Fruit fly (Drosophila melanogaster) whole organism, embryonic: ENCODE measurements around the gene CG12016.

Experiments used
- Abd-B ChIP-seq: fragments of 200-800 bp; sonication (Bioruptor generic); optimal IDR thresholded peaks from 2 replicates; lab custom pipeline; 2018; ENCODE audit warnings: missing biosample characterization, mild to moderate bottlenecking, missing genetic modification characterization, moderate library complexity
- Aef1 ChIP-seq: fragments of 200-800 bp; sonication (Bioruptor generic); IDR thresholded peaks from 3 replicates; pipeline ENCODE4 v1.3.6; 2022; ENCODE audit warnings: missing biosample characterization, missing genetic modification characterization
- CG10267 ChIP-seq: fragments of 200-800 bp; sonication (Bioruptor generic); optimal IDR thresholded peaks from 2 replicates; lab custom pipeline; 2018; ENCODE audit warnings: missing biosample characterization, mild to moderate bottlenecking, missing genetic modification characterization, moderate library complexity
- CG10366 ChIP-seq: fragments of 200-800 bp; sonication (Bioruptor generic); IDR thresholded peaks from 2 replicates; pipeline ENCODE4 v1.3.6; 2022; ENCODE audit warnings: missing biosample characterization, missing genetic modification characterization
- CG11085 ChIP-seq: fragments of 200-800 bp; sonication (Bioruptor generic); IDR thresholded peaks from 2 replicates; pipeline ENCODE4 v1.3.6; 2022; ENCODE audit warnings: missing biosample characterization, missing genetic modification characterization
- CG11723 ChIP-seq: fragments of 200-800 bp; sonication (Bioruptor generic); optimal IDR thresholded peaks from 2 replicates; lab custom pipeline; 2017; ENCODE audit warnings: missing biosample characterization, mild to moderate bottlenecking, missing genetic modification characterization
- CG13624 ChIP-seq: fragments of 200-800 bp; sonication (Bioruptor generic); optimal IDR thresholded peaks from 2 replicates; lab custom pipeline; 2016; ENCODE audit warnings: missing biosample characterization, missing genetic modification characterization
- CG14014 ChIP-seq: fragments of 200-800 bp; sonication (Bioruptor generic); IDR thresholded peaks from 2 replicates; pipeline ENCODE4 v1.3.6; 2022; ENCODE audit warnings: missing biosample characterization, missing genetic modification characterization
- CG14667 ChIP-seq: fragments of 200-800 bp; sonication (Bioruptor generic); IDR thresholded peaks from 2 replicates; pipeline ENCODE4 v1.3.6; 2022; ENCODE audit warnings: missing biosample characterization, missing genetic modification characterization
- CG15269 ChIP-seq: fragments of 200-800 bp; sonication (Bioruptor generic); optimal IDR thresholded peaks from 2 replicates; lab custom pipeline; 2018; ENCODE audit warnings: missing biosample characterization, mild to moderate bottlenecking, missing genetic modification characterization, moderate library complexity
- CG16779 ChIP-seq: fragments of 200-800 bp; sonication (Bioruptor generic); IDR thresholded peaks from 2 replicates; pipeline ENCODE4 v1.3.6; 2022; ENCODE audit warnings: missing biosample characterization, missing genetic modification characterization
- CG17829 ChIP-seq: fragments of 200-800 bp; optimal IDR thresholded peaks from 2 replicates; lab custom pipeline; 2019; ENCODE audit warnings: missing biosample characterization, mild to moderate bottlenecking, missing genetic modification characterization, moderate library complexity
- CG32767 ChIP-seq: fragments of 200-800 bp; sonication (Bioruptor generic); IDR thresholded peaks from 2 replicates; pipeline ENCODE4 v1.3.6; 2022; ENCODE audit warnings: missing biosample characterization, missing genetic modification characterization
- CG34224 ChIP-seq: fragments of 200-800 bp; sonication (Bioruptor generic); IDR thresholded peaks from 3 replicates; pipeline ENCODE4 v1.3.6; 2022; ENCODE audit warnings: missing biosample characterization, missing genetic modification characterization; ENCODE audit not compliant: partially characterized antibody
- CG4282 ChIP-seq: fragments of 200-800 bp; sonication (Bioruptor generic); optimal IDR thresholded peaks from 2 replicates; lab custom pipeline; 2016; ENCODE audit warnings: missing biosample characterization, missing genetic modification characterization
- CG4360 ChIP-seq: fragments of 200-800 bp; sonication (Bioruptor generic); IDR thresholded peaks from 2 replicates; pipeline ENCODE4 v1.3.6; 2022; ENCODE audit warnings: missing biosample characterization, missing genetic modification characterization
- CG4404 ChIP-seq: fragments of 200-800 bp; sonication (Bioruptor generic); IDR thresholded peaks from 2 replicates; pipeline ENCODE4 v1.3.6; 2022; ENCODE audit warnings: missing biosample characterization, missing genetic modification characterization
- CG4424 ChIP-seq: fragments of 200-800 bp; sonication (Bioruptor generic); optimal IDR thresholded peaks from 3 replicates; lab custom pipeline; 2016; ENCODE audit warnings: missing biosample characterization, missing genetic modification characterization
- CG7928 ChIP-seq: fragments of 200-800 bp; sonication (Bioruptor generic); optimal IDR thresholded peaks from 2 replicates; lab custom pipeline; 2017; ENCODE audit warnings: missing biosample characterization, mild to moderate bottlenecking, missing genetic modification characterization
- CG9817 ChIP-seq: fragments of 200-800 bp; sonication (Bioruptor generic); optimal IDR thresholded peaks from 2 replicates; lab custom pipeline; 2018; ENCODE audit warnings: missing biosample characterization, mild to moderate bottlenecking, missing genetic modification characterization, moderate library complexity
- CrebB ChIP-seq: fragments of 200-800 bp; sonication (Bioruptor generic); optimal IDR thresholded peaks from 3 replicates; lab custom pipeline; 2018; ENCODE audit warnings: missing biosample characterization, mild to moderate bottlenecking, missing genetic modification characterization
- Dek ChIP-seq: fragments of 200-800 bp; sonication (Bioruptor generic); optimal IDR thresholded peaks from 3 replicates; lab custom pipeline; 2019; ENCODE audit warnings: missing biosample characterization, mild to moderate bottlenecking, missing genetic modification characterization, moderate library complexity
- Dp ChIP-seq: fragments of 200-800 bp; sonication (Bioruptor generic); optimal IDR thresholded peaks from 2 replicates; lab custom pipeline; 2018; ENCODE audit warnings: missing biosample characterization, mild to moderate bottlenecking, missing genetic modification characterization, moderate library complexity
- Gsc ChIP-seq: fragments of 200-800 bp; sonication (Bioruptor generic); IDR thresholded peaks from 2 replicates; pipeline ENCODE4 v1.3.6; 2022; ENCODE audit warnings: missing biosample characterization, missing genetic modification characterization
- HLH3B ChIP-seq: fragments of 200-800 bp; sonication (Bioruptor generic); IDR thresholded peaks from 2 replicates; pipeline ENCODE4 v1.3.6; 2022; ENCODE audit warnings: missing biosample characterization, missing genetic modification characterization
- NK7.1 ChIP-seq: fragments of 200-800 bp; sonication (Bioruptor generic); optimal IDR thresholded peaks from 3 replicates; lab custom pipeline; 2016; ENCODE audit warnings: missing biosample characterization, missing genetic modification characterization
- Nf-YC ChIP-seq: fragments of 200-800 bp; optimal IDR thresholded peaks from 3 replicates; lab custom pipeline; 2019; ENCODE audit warnings: missing biosample characterization, mild to moderate bottlenecking, missing genetic modification characterization, moderate library complexity
- Sin3A ChIP-seq: fragments of >200 bp; optimal IDR thresholded peaks from 2 replicates; lab custom pipeline; 2018
- Sox100B ChIP-seq: fragments of 200-800 bp; sonication (Bioruptor generic); optimal IDR thresholded peaks from 3 replicates; lab custom pipeline; 2018; ENCODE audit warnings: missing biosample characterization, mild to moderate bottlenecking, missing genetic modification characterization
- Ssrp ChIP-seq: fragments of 200-800 bp; sonication (Bioruptor generic); optimal IDR thresholded peaks from 2 replicates; lab custom pipeline; 2018; ENCODE audit warnings: missing biosample characterization, mild to moderate bottlenecking, missing genetic modification characterization, moderate library complexity
- Stat92E ChIP-seq, 3 experiments: fragments of >200 bp in 2 of 3; fragments of 200-800 bp in 1 of 3; sonication (Bioruptor generic) in 1 of 3; optimal IDR thresholded peaks; 2 replicates each; lab custom pipeline; 2017 to 2019; ENCODE audit warnings: missing biosample characterization in 3 of 3, missing genetic modification characterization in 3 of 3, mild to moderate bottlenecking in 1 of 3, moderate library complexity in 1 of 3
- TFAM ChIP-seq: fragments of 200-800 bp; sonication (Bioruptor generic); optimal IDR thresholded peaks from 2 replicates; lab custom pipeline; 2017; ENCODE audit warnings: missing biosample characterization, missing genetic modification characterization, inconsistent platforms
- Xrp1 ChIP-seq: fragments of 200-800 bp; sonication (Bioruptor generic); IDR thresholded peaks from 2 replicates; pipeline ENCODE4 v1.3.6; 2022; ENCODE audit warnings: missing biosample characterization, missing genetic modification characterization
- ap ChIP-seq: fragments of 200-800 bp; sonication (Bioruptor generic); IDR thresholded peaks from 2 replicates; pipeline ENCODE4 v1.3.6; 2022; ENCODE audit warnings: missing biosample characterization, missing genetic modification characterization
- ash1 ChIP-seq: fragments of 200-800 bp; sonication (Bioruptor generic); optimal IDR thresholded peaks from 2 replicates; lab custom pipeline; 2018; ENCODE audit warnings: missing biosample characterization, mild to moderate bottlenecking, missing genetic modification characterization
- cad ChIP-seq: fragments of >200 bp; optimal IDR thresholded peaks from 2 replicates; lab custom pipeline; 2017; ENCODE audit warnings: missing biosample characterization, missing genetic modification characterization
- croc ChIP-seq: fragments of 200-800 bp; sonication (Bioruptor generic); conservative IDR thresholded peaks from 3 replicates; pipeline ENCODE4 v1.3.6; 2022; ENCODE audit warnings: missing biosample characterization, missing genetic modification characterization
- dm ChIP-seq: fragments of 200-800 bp; sonication (Bioruptor generic); optimal IDR thresholded peaks from 3 replicates; lab custom pipeline; 2016; ENCODE audit warnings: missing biosample characterization, missing genetic modification characterization
- emc ChIP-seq: fragments of 200-800 bp; sonication (Bioruptor generic); optimal IDR thresholded peaks from 2 replicates; lab custom pipeline; 2016; ENCODE audit warnings: missing biosample characterization, missing genetic modification characterization
- eyg ChIP-seq: fragments of 200-800 bp; sonication (Bioruptor generic); optimal IDR thresholded peaks from 3 replicates; lab custom pipeline; 2016; ENCODE audit warnings: missing biosample characterization, missing genetic modification characterization
- gce ChIP-seq: fragments of 200-800 bp; sonication (Bioruptor generic); IDR thresholded peaks from 3 replicates; pipeline ENCODE4 v1.3.6; 2022; ENCODE audit warnings: missing biosample characterization, missing genetic modification characterization
- her ChIP-seq: fragments of 200-800 bp; sonication (Bioruptor generic); optimal IDR thresholded peaks from 2 replicates; lab custom pipeline; 2016; ENCODE audit warnings: missing biosample characterization, missing genetic modification characterization
- kah ChIP-seq: fragments of 200-800 bp; sonication (Bioruptor generic); optimal IDR thresholded peaks from 2 replicates; lab custom pipeline; 2018; ENCODE audit warnings: missing biosample characterization, mild to moderate bottlenecking, missing genetic modification characterization
- lbe ChIP-seq: fragments of 200-800 bp; sonication (Bioruptor generic); optimal IDR thresholded peaks from 2 replicates; lab custom pipeline; 2016; ENCODE audit warnings: missing biosample characterization, mild to moderate bottlenecking, missing genetic modification characterization
- lilli ChIP-seq: fragments of 200-800 bp; sonication (Bioruptor generic); optimal IDR thresholded peaks from 3 replicates; lab custom pipeline; 2016; ENCODE audit warnings: missing biosample characterization, missing genetic modification characterization
- luna ChIP-seq: fragments of 200-800 bp; sonication (Bioruptor generic); optimal IDR thresholded peaks from 2 replicates; lab custom pipeline; 2016; ENCODE audit warnings: missing biosample characterization, missing genetic modification characterization
- nerfin-2 ChIP-seq: fragments of 200-800 bp; sonication (Bioruptor generic); IDR thresholded peaks from 2 replicates; pipeline ENCODE4 v1.3.6; 2022; ENCODE audit warnings: missing biosample characterization, missing genetic modification characterization; ENCODE audit not compliant: partially characterized antibody
- schlank ChIP-seq: fragments of 200-800 bp; sonication (Bioruptor generic); optimal IDR thresholded peaks from 2 replicates; lab custom pipeline; 2018; ENCODE audit warnings: missing biosample characterization, mild to moderate bottlenecking, missing genetic modification characterization
- scrt ChIP-seq: fragments of 200-800 bp; sonication (Bioruptor generic); optimal IDR thresholded peaks from 2 replicates; lab custom pipeline; 2018; ENCODE audit warnings: missing biosample characterization, mild to moderate bottlenecking, missing genetic modification characterization, moderate library complexity
- shn ChIP-seq: fragments of 200-800 bp; sonication (Bioruptor generic); optimal IDR thresholded peaks from 3 replicates; lab custom pipeline; 2016; ENCODE audit warnings: missing biosample characterization, missing genetic modification characterization
- tap ChIP-seq: fragments of 200-800 bp; optimal IDR thresholded peaks from 3 replicates; lab custom pipeline; 2019; ENCODE audit warnings: missing biosample characterization, mild to moderate bottlenecking, missing genetic modification characterization, moderate library complexity
- vfl ChIP-seq: fragments of 200-800 bp; sonication (Bioruptor generic); optimal IDR thresholded peaks from 2 replicates; lab custom pipeline; 2016; ENCODE audit warnings: missing biosample characterization, missing genetic modification characterization
- wek ChIP-seq: fragments of 200-800 bp; sonication (Bioruptor generic); optimal IDR thresholded peaks from 3 replicates; lab custom pipeline; 2018; ENCODE audit warnings: missing biosample characterization, mild to moderate bottlenecking, missing genetic modification characterization, moderate library complexity

Gene CG12016

dm6 chr3L:3288414-3288813 is 30.9 kb upstream of the CG12016 start (continued):
- TF ChIP-seq wek (GFP tag; lab: Kevin White, UChicago): no peak
- TF ChIP-seq ash1 (GFP tag; lab: Kevin White, UChicago): no peak
- peak; percentile 24; the same call in 1 of the 2 replicates for TF ChIP-seq CG4360 (GFP tag; lab: Robert Waterston, UW)
- TF ChIP-seq Abd-B (GFP tag; lab: Kevin White, UChicago): no peak
- no peak for TF ChIP-seq CG4404 (GFP tag; lab: Robert Waterston, UW)
- TF ChIP-seq Stat92E (GFP tag; optimal IDR thresholded peaks at IDR 0.05; lab: Kevin White, UChicago): no peak
- no peak for TF ChIP-seq CG10267
- no peak for TF ChIP-seq Sin3A (lab: Kevin White, UChicago)
- no peak for TF ChIP-seq HLH3B (GFP tag; lab: Robert Waterston, UW)
- TF ChIP-seq Ssrp (tag; lab: Kevin White, UChicago): no peak
- TF ChIP-seq CG10366 (GFP tag; lab: Robert Waterston, UW): peak; percentile 48
- TF ChIP-seq scrt (GFP tag; lab: Kevin White, UChicago): no peak
- TF ChIP-seq CG32767 (GFP tag; lab: Robert Waterston, UW): no peak
- TF ChIP-seq CG15269: no peak
- TF ChIP-seq TFAM (GFP tag; lab: Kevin White, UChicago): no peak
- TF ChIP-seq vfl: no peak
- no peak for TF ChIP-seq CG16779 (GFP tag; lab: Robert Waterston, UW)
- TF ChIP-seq ap (GFP tag; lab: Robert Waterston, UW): no peak
- 0 out of 2 replicates have a peak, but pooled peaks have one; percentile 44 for TF ChIP-seq CG11085
- no peak for TF ChIP-seq tap (tag; lab: Kevin White, UChicago)
- peak; percentile 46 for TF ChIP-seq CG17829 (tag; lab: Kevin White, UChicago)
- no peak for TF ChIP-seq nerfin-2 (GFP tag; lab: Robert Waterston, UW)
- no peak for TF ChIP-seq CG11723 (GFP tag; lab: Kevin White, UChicago)
- TF ChIP-seq CG14667: peak; percentile 47
- TF ChIP-seq lbe (GFP tag; lab: Kevin White, UChicago): no peak
- no peak for TF ChIP-seq Nf-YC (tag; lab: Kevin White, UChicago)
- TF ChIP-seq Xrp1: no peak
- TF ChIP-seq CG4282 (GFP tag; lab: Kevin White, UChicago): no peak
- TF ChIP-seq Aef1 (GFP tag; lab: Robert Waterston, UW): peak; percentile 34; the same call in 1 of the 3 replicates
- no peak for TF ChIP-seq her
- TF ChIP-seq CrebB (tag; lab: Kevin White, UChicago): no peak
- TF ChIP-seq luna: no peak
- TF ChIP-seq CG14014: peak; percentile 44; the same call in 1 of the 2 replicates
- no peak for TF ChIP-seq Gsc (GFP tag; lab: Robert Waterston, UW)
- no peak for TF ChIP-seq kah (GFP tag; lab: Kevin White, UChicago)
- TF ChIP-seq cad (GFP tag; lab: Kevin White, UChicago): no peak
- TF ChIP-seq CG9817 (tag; lab: Kevin White, UChicago): no peak
- TF ChIP-seq croc (GFP tag; lab: Robert Waterston, UW): no peak
- peak; percentile 39 for TF ChIP-seq CG4424 (GFP tag; lab: Kevin White, UChicago)
- TF ChIP-seq CG7928 (GFP tag; lab: Kevin White, UChicago): no peak
- no peak for TF ChIP-seq gce (GFP tag; lab: Robert Waterston, UW)
- TF ChIP-seq CG13624: no peak
- TF ChIP-seq Dek (tag; lab: Kevin White, UChicago): no peak
- TF ChIP-seq schlank: no peak
- TF ChIP-seq CG34224 (GFP tag; lab: Robert Waterston, UW): no peak
- TF ChIP-seq Sox100B: no peak
- no peak for TF ChIP-seq eyg (GFP tag; lab: Kevin White, UChicago)
- no peak for TF ChIP-seq lilli (GFP tag; lab: Kevin White, UChicago)
- TF ChIP-seq shn (GFP tag; lab: Kevin White, UChicago): no peak
- TF ChIP-seq Dp: peak; percentile 26
- TF ChIP-seq dm (GFP tag; lab: Kevin White, UChicago): no peak
- TF ChIP-seq NK7.1: no peak
- no peak for TF ChIP-seq emc (GFP tag; lab: Kevin White, UChicago)
